Worm (Caenorhabditis elegans) whole organism, L2 larva: ENCODE measurements around the gene K02D10.3.

ENCODE experiments used
- C34F6.9 ChIP-seq: fragments of 150-350 bp; optimal IDR thresholded peaks from 2 replicates; lab custom pipeline; 2014; ENCODE audit warnings: missing biosample characterization, missing genetic modification characterization
- F13H6.1 ChIP-seq: sonication (generic microtip); optimal IDR thresholded peaks from 2 replicates; lab custom pipeline; 2016; ENCODE audit warnings: missing genetic modification characterization, missing compliant biosample characterization
- R02D3.7 ChIP-seq: fragments of 150-350 bp; optimal IDR thresholded peaks from 2 replicates; lab custom pipeline; 2014; ENCODE audit warnings: missing biosample characterization, missing genetic modification characterization
- Y55F3AM.14 ChIP-seq: fragments of 200-800 bp; sonication (Bioruptor generic); optimal IDR thresholded peaks from 2 replicates; lab custom pipeline; 2018; ENCODE audit warnings: mild to moderate bottlenecking, missing genetic modification characterization, missing compliant biosample characterization
- ZK546.5 ChIP-seq: sonication (generic microtip); optimal IDR thresholded peaks from 2 replicates; lab custom pipeline; 2017; ENCODE audit warnings: missing biosample characterization, missing genetic modification characterization
- alr-1 ChIP-seq: fragments of 150-350 bp; optimal IDR thresholded peaks from 2 replicates; lab custom pipeline; 2014; ENCODE audit warnings: missing biosample characterization, missing genetic modification characterization
- aly-2 ChIP-seq: fragments of 150-350 bp; optimal IDR thresholded peaks from 2 replicates; lab custom pipeline; 2014; ENCODE audit warnings: missing biosample characterization, missing genetic modification characterization
- ama-1 ChIP-seq: fragments of 150-350 bp; optimal IDR thresholded peaks from 2 replicates; lab custom pipeline; 2018; ENCODE audit warnings: inconsistent platforms
- blmp-1 ChIP-seq: sonication (generic microtip); optimal IDR thresholded peaks from 2 replicates; lab custom pipeline; 2017; ENCODE audit warnings: missing genetic modification characterization, mild to moderate bottlenecking, missing compliant biosample characterization, antibody characterized with exemption, moderate library complexity; ENCODE audit not compliant: insufficient read depth
- ceh-16 ChIP-seq: fragments of 150-350 bp; optimal IDR thresholded peaks from 2 replicates; lab custom pipeline; 2014; ENCODE audit warnings: missing biosample characterization, missing genetic modification characterization
- ceh-82 ChIP-seq: fragments of 150-350 bp; optimal IDR thresholded peaks from 2 replicates; lab custom pipeline; 2014; ENCODE audit warnings: missing biosample characterization, missing genetic modification characterization
- crh-2 ChIP-seq: sonication (generic microtip); optimal IDR thresholded peaks from 2 replicates; lab custom pipeline; 2017; ENCODE audit warnings: missing biosample characterization, missing genetic modification characterization
- dmd-4 ChIP-seq: sonication (generic microtip); optimal IDR thresholded peaks from 2 replicates; lab custom pipeline; 2017; ENCODE audit warnings: missing biosample characterization, missing genetic modification characterization
- egl-27 ChIP-seq: sonication (generic microtip); optimal IDR thresholded peaks from 3 replicates; lab custom pipeline; 2017; ENCODE audit warnings: missing biosample characterization, missing genetic modification reagents, missing genetic modification characterization
- elt-1 ChIP-seq: fragments of 150-350 bp; optimal IDR thresholded peaks from 2 replicates; lab custom pipeline; 2014; ENCODE audit warnings: missing biosample characterization, missing genetic modification characterization
- elt-3 ChIP-seq: sonication (generic microtip); optimal IDR thresholded peaks from 2 replicates; lab custom pipeline; 2017; ENCODE audit warnings: missing biosample characterization, missing genetic modification characterization
- fos-1 ChIP-seq: fragments of 150-350 bp; optimal IDR thresholded peaks from 2 replicates; lab custom pipeline; 2014; ENCODE audit warnings: missing biosample characterization, missing genetic modification characterization
- gmeb-1 ChIP-seq: fragments of 150-350 bp; optimal IDR thresholded peaks from 2 replicates; lab custom pipeline; 2014; ENCODE audit warnings: missing biosample characterization, missing genetic modification characterization
- lin-11 ChIP-seq: fragments of 150-350 bp; sonication (generic microtip); optimal IDR thresholded peaks from 2 replicates; lab custom pipeline; 2014; ENCODE audit warnings: missing biosample characterization, missing genetic modification characterization, inconsistent platforms, mixed read lengths
- lin-13 ChIP-seq: fragments of 150-350 bp; optimal IDR thresholded peaks from 2 replicates; lab custom pipeline; 2014; ENCODE audit warnings: missing biosample characterization, missing genetic modification reagents, missing genetic modification characterization
- lin-39 ChIP-seq: fragments of 150-350 bp; optimal IDR thresholded peaks from 2 replicates; lab custom pipeline; 2014; ENCODE audit warnings: missing biosample characterization, missing genetic modification reagents, missing genetic modification characterization
- lsy-2 ChIP-seq, 2 experiments: fragments of 150-350 bp in 1 of 2; sonication (generic microtip) in 1 of 2; optimal IDR thresholded peaks; 2 replicates each; lab custom pipeline; 2014 to 2017; ENCODE audit warnings: missing biosample characterization in 2 of 2, missing genetic modification characterization in 2 of 2
- mab-5 ChIP-seq: fragments of 150-350 bp; optimal IDR thresholded peaks from 2 replicates; lab custom pipeline; 2014; ENCODE audit warnings: missing biosample characterization, missing genetic modification characterization
- mbf-1 ChIP-seq: sonication (generic microtip); optimal IDR thresholded peaks from 2 replicates; lab custom pipeline; 2017; ENCODE audit warnings: missing biosample characterization, missing genetic modification characterization
- mdl-1 ChIP-seq, 2 experiments: fragments of 150-350 bp in 1 of 2; sonication (generic microtip) in 1 of 2; optimal IDR thresholded peaks; 2 replicates each; lab custom pipeline; 2017; ENCODE audit warnings: missing biosample characterization in 2 of 2, missing genetic modification characterization in 2 of 2
- nhr-10 ChIP-seq: sonication (generic microtip); optimal IDR thresholded peaks from 2 replicates; lab custom pipeline; 2017; ENCODE audit warnings: missing biosample characterization, missing genetic modification characterization
- nhr-11 ChIP-seq: fragments of 150-350 bp; optimal IDR thresholded peaks from 2 replicates; lab custom pipeline; 2014; ENCODE audit warnings: missing biosample characterization, missing genetic modification characterization
- nhr-12 ChIP-seq: fragments of 150-350 bp; optimal IDR thresholded peaks from 2 replicates; lab custom pipeline; 2014; ENCODE audit warnings: missing biosample characterization, missing genetic modification characterization
- nhr-129 ChIP-seq: fragments of 150-350 bp; optimal IDR thresholded peaks from 2 replicates; lab custom pipeline; 2014; ENCODE audit warnings: missing biosample characterization, missing genetic modification characterization
- nhr-21 ChIP-seq: fragments of 150-350 bp; optimal IDR thresholded peaks from 2 replicates; lab custom pipeline; 2014; ENCODE audit warnings: missing biosample characterization, missing genetic modification characterization
- nhr-23 ChIP-seq: fragments of 150-350 bp; optimal IDR thresholded peaks from 2 replicates; lab custom pipeline; 2014; ENCODE audit warnings: missing biosample characterization, missing genetic modification reagents, missing genetic modification characterization
- nhr-237 ChIP-seq: fragments of 150-350 bp; optimal IDR thresholded peaks from 2 replicates; lab custom pipeline; 2014; ENCODE audit warnings: missing biosample characterization, missing genetic modification characterization
- nhr-25 ChIP-seq: fragments of 150-350 bp; sonication (generic microtip); optimal IDR thresholded peaks from 3 replicates; lab custom pipeline; 2014; ENCODE audit warnings: missing biosample characterization, missing genetic modification characterization
- nhr-6 ChIP-seq: fragments of 150-350 bp; optimal IDR thresholded peaks from 2 replicates; lab custom pipeline; 2014; ENCODE audit warnings: missing biosample characterization, missing genetic modification characterization
- nhr-77 ChIP-seq: fragments of 150-350 bp; optimal IDR thresholded peaks from 2 replicates; lab custom pipeline; 2014; ENCODE audit warnings: missing biosample characterization, missing genetic modification characterization
- peb-1 ChIP-seq: fragments of 150-350 bp; optimal IDR thresholded peaks from 2 replicates; lab custom pipeline; 2014; ENCODE audit warnings: missing biosample characterization, missing genetic modification characterization
- sem-4 ChIP-seq: fragments of 150-350 bp; optimal IDR thresholded peaks from 2 replicates; lab custom pipeline; 2014; ENCODE audit warnings: missing biosample characterization, missing genetic modification reagents, missing genetic modification characterization
- skn-1 ChIP-seq: sonication (generic microtip); optimal IDR thresholded peaks from 2 replicates; lab custom pipeline; 2017; ENCODE audit warnings: missing biosample characterization, missing genetic modification characterization
- sma-3 ChIP-seq: sonication (generic microtip); optimal IDR thresholded peaks from 2 replicates; lab custom pipeline; 2016; ENCODE audit warnings: missing genetic modification reagents, missing genetic modification characterization, missing compliant biosample characterization
- sma-9 ChIP-seq, 2 experiments: fragments of 150-350 bp in 1 of 2; sonication (generic microtip) in 1 of 2; optimal IDR thresholded peaks; 2 replicates each; lab custom pipeline; 2014 to 2016; ENCODE audit warnings: missing genetic modification characterization in 2 of 2, mild to moderate bottlenecking in 1 of 2, missing biosample characterization in 1 of 2, missing compliant biosample characterization in 1 of 2, missing genetic modification reagents in 1 of 2, moderate library complexity in 1 of 2
- snpc-4 ChIP-seq: fragments of 150-350 bp; optimal IDR thresholded peaks from 2 replicates; lab custom pipeline; 2014; ENCODE audit warnings: missing biosample characterization, missing genetic modification characterization
- unc-39 ChIP-seq: fragments of 150-350 bp; optimal IDR thresholded peaks from 2 replicates; lab custom pipeline; 2014; ENCODE audit warnings: missing biosample characterization, missing genetic modification characterization
- unc-55 ChIP-seq: fragments of 150-350 bp; sonication (generic microtip); optimal IDR thresholded peaks from 3 replicates; lab custom pipeline; 2014; ENCODE audit warnings: missing biosample characterization, missing genetic modification reagents, missing genetic modification characterization
- unc-62 ChIP-seq: fragments of 150-350 bp; optimal IDR thresholded peaks from 2 replicates; lab custom pipeline; 2014; ENCODE audit warnings: missing biosample characterization, missing genetic modification reagents, missing genetic modification characterization
- zag-1 ChIP-seq: fragments of 150-350 bp; optimal IDR thresholded peaks from 2 replicates; lab custom pipeline; 2014; ENCODE audit warnings: missing biosample characterization, missing genetic modification characterization
- ztf-1 ChIP-seq: fragments of 200-800 bp; sonication (Bioruptor generic); conservative IDR thresholded peaks from 2 replicates; pipeline ENCODE4 v1.3.6; 2022; ENCODE audit warnings: missing genetic modification characterization, missing compliant biosample characterization
- ztf-11 ChIP-seq: sonication (generic microtip); optimal IDR thresholded peaks from 2 replicates; lab custom pipeline; 2017; ENCODE audit warnings: missing biosample characterization, missing genetic modification characterization
- ztf-4 ChIP-seq: fragments of 150-350 bp; optimal IDR thresholded peaks from 2 replicates; lab custom pipeline; 2014; ENCODE audit warnings: missing biosample characterization, missing genetic modification characterization

Gene K02D10.3

ce11 chrIII:8795595-8796141, 23.9 kb upstream of the K02D10.3 start:
- TF ChIP-seq nhr-10 (tag; lab: Kevin White, UChicago) (peak; percentile 29), sma-3 (GFP tag; lab: Kevin White, UChicago) (peak; percentile 96), nhr-237 (tag; lab: Kevin White, UChicago) (peak; percentile 54), F13H6.1 (tag; lab: Kevin White, UChicago) (peak; percentile 99), nhr-11 (tag; lab: Kevin White, UChicago) (no peak), fos-1 (peak; percentile 97), snpc-4 (peak; percentile 95), mab-5 (tag; lab: Kevin White, UChicago) (peak; percentile 87), ztf-1 (GFP tag; lab: Robert Waterston, UW) (no peak), skn-1 (tag; lab: Kevin White, UChicago) (no peak), elt-1 (tag; lab: Kevin White, UChicago) (no peak), ceh-82 (peak; percentile 39), lin-13 (GFP tag; lab: Kevin White, UChicago) (peak; percentile 95), blmp-1 (tag; lab: Kevin White, UChicago) (peak; percentile 87), ama-1 (lab: Kevin White, UChicago) (peak; percentile 82), nhr-12 (tag; lab: Kevin White, UChicago) (no peak), nhr-6 (tag; lab: Kevin White, UChicago) (peak; percentile 94), nhr-23 (tag; lab: Kevin White, UChicago) (no peak), C34F6.9 (peak; percentile 97), aly-2 (tag; lab: Kevin White, UChicago) (no peak), zag-1 (tag; lab: Kevin White, UChicago) (peak; percentile 98), ZK546.5 (tag; lab: Kevin White, UChicago) (peak; percentile 63), peb-1 (tag; lab: Kevin White, UChicago) (no peak), gmeb-1 (tag; lab: Kevin White, UChicago) (peak; percentile 77), unc-39 (tag; lab: Kevin White, UChicago) (peak; percentile 64), dmd-4 (tag; lab: Kevin White, UChicago) (no peak), alr-1 (peak; percentile 85), unc-62 (GFP tag; lab: Kevin White, UChicago) (peak; percentile 98), lin-39 (tag; lab: Kevin White, UChicago) (peak; percentile 48), ceh-16 (tag; lab: Kevin White, UChicago) (peak; percentile 67), egl-27 (tag; lab: Kevin White, UChicago) (peak; percentile 97), nhr-21 (peak; percentile 98), R02D3.7 (peak; percentile 31), mdl-1 (tag; optimal IDR thresholded peaks at IDR 0.05; lab: Kevin White, UChicago) (peak; percentile 91 to 94), ztf-11 (tag; lab: Kevin White, UChicago) (peak; percentile 13), lsy-2 (tag; optimal IDR thresholded peaks at IDR 0.05; lab: Kevin White, UChicago) (peak; percentile 83 to 95), elt-3 (tag; lab: Kevin White, UChicago) (no peak), sem-4 (peak; percentile 98), nhr-25 (tag; lab: Kevin White, UChicago) (peak; percentile 97), mbf-1 (tag; lab: Kevin White, UChicago) (no peak), nhr-129 (tag; lab: Kevin White, UChicago) (peak; percentile 90), nhr-77 (tag; lab: Kevin White, UChicago) (peak; percentile 65), ztf-4 (tag; lab: Kevin White, UChicago) (peak; percentile 96), sma-9 (GFP tag; optimal IDR thresholded peaks at IDR 0.05; lab: Kevin White, UChicago) (peak; percentile 99), sma-9 (tag; optimal IDR thresholded peaks at IDR 0.05; lab: Kevin White, UChicago) (peak; percentile 84), Y55F3AM.14 (GFP tag; lab: Kevin White, UChicago) (peak; percentile 94), unc-55 (GFP tag; lab: Kevin White, UChicago) (peak; percentile 96), lin-11 (tag; lab: Kevin White, UChicago) (peak; percentile 87), crh-2 (tag; lab: Kevin White, UChicago) (peak; percentile 96)
